Worm (Caenorhabditis elegans) whole organism, L4/young adult: ENCODE results near the gene F57B1.5.

ENCODE experiments used
- W03F9.2 ChIP-seq: fragments of 150-350 bp; optimal IDR thresholded peaks from 2 replicates; lab custom pipeline; 2014; ENCODE audit warnings: missing biosample characterization, missing genetic modification characterization
- dao-5 ChIP-seq: sonication (generic microtip); optimal IDR thresholded peaks from 2 replicates; lab custom pipeline; 2016; ENCODE audit warnings: missing genotype, missing genetic modification characterization, moderate library complexity, missing compliant biosample characterization
- him-1 ChIP-seq: sonication (generic microtip); optimal IDR thresholded peaks from 2 replicates; lab custom pipeline; 2016; ENCODE audit warnings: missing genotype, missing genetic modification reagents, missing genetic modification characterization, missing compliant biosample characterization

ce11 chrV:13243205-13243604, 35.7 kb downstream of the F57B1.5 start:
- TF ChIP-seq him-1 (no peak), dao-5 (tag; lab: Kevin White, UChicago) (no peak), W03F9.2 (no peak)
